Worm (Caenorhabditis elegans) whole organism, L3 larva: Measurements from ENCODE around the gene D1079.1.

Experiments
- ama-1 ChIP-seq: fragments of 150-350 bp; optimal IDR thresholded peaks from 2 replicates; lab custom pipeline; 2018
- fkh-10 ChIP-seq: sonication (generic microtip); optimal IDR thresholded peaks from 2 replicates; lab custom pipeline; 2017; ENCODE audit warnings: missing biosample characterization, missing genetic modification reagents, missing genetic modification characterization
- nhr-28 ChIP-seq: fragments of 150-350 bp; optimal IDR thresholded peaks from 2 replicates; lab custom pipeline; 2014; ENCODE audit warnings: missing biosample characterization, missing genetic modification characterization
- pha-4 ChIP-seq: fragments of 150-350 bp; optimal IDR thresholded peaks from 2 replicates; lab custom pipeline; 2014; ENCODE audit warnings: missing biosample characterization, missing genetic modification reagents, missing genetic modification characterization
- zag-1 ChIP-seq: fragments of 150-350 bp; optimal IDR thresholded peaks from 2 replicates; lab custom pipeline; 2014; ENCODE audit warnings: missing biosample characterization, missing genetic modification characterization

DNA sequence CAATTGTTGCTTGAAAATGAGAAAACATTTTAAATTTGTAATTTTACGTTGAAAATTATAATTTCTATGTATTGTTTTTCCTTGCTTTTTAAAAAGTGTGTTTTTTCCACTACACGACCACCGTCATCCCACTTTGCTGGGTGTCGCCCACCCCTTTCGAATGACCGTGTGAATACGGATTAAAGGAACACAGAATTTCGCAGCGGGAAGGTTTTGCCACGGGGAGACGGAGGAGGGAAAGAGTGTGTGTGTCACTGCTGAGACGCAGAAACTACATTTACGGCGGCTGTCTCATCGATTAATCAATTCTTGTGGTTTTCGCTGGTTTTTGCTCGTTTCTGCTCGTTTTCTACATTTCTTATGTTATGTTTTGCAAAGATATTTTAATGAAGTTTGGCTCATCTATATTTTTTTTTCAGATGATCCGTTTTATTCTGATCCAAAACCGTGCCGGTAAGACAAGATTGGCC is 54.9 kb downstream of the D1079.1 start, which contains the start of gene aps-2:
- TF ChIP-seq ama-1 (lab: Kevin White, UChicago) (no peak), fkh-10 (GFP tag; lab: Kevin White, UChicago) (peak; percentile 25), pha-4 (no peak), nhr-28 (tag; lab: Kevin White, UChicago) (no peak), zag-1 (no peak)
